Worm (Caenorhabditis elegans) whole organism, young adult: ENCODE results near the gene R06B9.5.

Experiments used
- T07F8.4 ChIP-seq: sonication (generic microtip); optimal IDR thresholded peaks from 2 replicates; lab custom pipeline; 2016; ENCODE audit warnings: mild to moderate bottlenecking, missing genetic modification characterization, moderate library complexity, missing compliant biosample characterization
- Y53G8AR.9 ChIP-seq: fragments of 200-800 bp; sonication (Bioruptor generic); conservative IDR thresholded peaks from 2 replicates; pipeline ENCODE4 v1.3.6; 2022; ENCODE audit warnings: missing genetic modification reagents, missing genetic modification characterization, missing compliant biosample characterization
- ZK185.1 ChIP-seq: sonication (generic microtip); optimal IDR thresholded peaks from 2 replicates; lab custom pipeline; 2016; ENCODE audit warnings: mild to moderate bottlenecking, missing genetic modification characterization, missing compliant biosample characterization; ENCODE audit not compliant: poor library complexity, severe bottlenecking
- him-1 ChIP-seq: sonication (generic microtip); optimal IDR thresholded peaks from 2 replicates; lab custom pipeline; 2016; ENCODE audit warnings: missing genotype, missing genetic modification reagents, missing genetic modification characterization, missing compliant biosample characterization

DNA sequence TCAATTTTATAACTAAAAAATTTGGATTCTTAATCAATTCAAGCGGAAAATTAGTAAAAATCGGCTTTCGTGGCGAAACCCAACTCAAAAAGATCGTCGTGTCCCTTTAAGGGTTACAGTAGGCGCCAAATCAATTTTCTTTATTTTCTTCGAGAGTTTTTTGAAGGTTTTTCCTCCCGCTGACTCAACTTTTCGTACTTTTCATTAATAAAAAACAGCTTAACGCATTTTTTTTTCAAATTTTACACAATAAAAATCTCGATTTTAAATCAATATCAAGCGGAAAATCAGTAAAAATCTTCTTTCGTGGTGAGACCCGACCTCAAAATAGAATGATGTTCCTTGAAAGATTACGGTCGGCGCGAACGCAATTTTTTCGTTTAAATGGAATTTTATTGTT lies 4.0 kb upstream of the R06B9.5 start:
- TF ChIP-seq Y53G8AR.9 (GFP tag; lab: Robert Waterston, UW) (no peak), him-1 (tag; lab: Kevin White, UChicago) (no peak), ZK185.1 (tag; lab: Kevin White, UChicago) (no peak), T07F8.4 (tag; lab: Kevin White, UChicago) (no peak)
